Fruit fly (Drosophila melanogaster): Measurements from ENCODE around the gene bdwf.

The bdwf gene

dm6 chr3R:17053415-17054177, 10.7 kb upstream of the bdwf start, which contains the start of gene Dad (continued):
- no peak for TF ChIP-seq CG11696 (GFP tag; IDR thresholded peaks at IDR 0.05)
- no peak for TF ChIP-seq hkb (optimal IDR thresholded peaks at IDR 0.05)
- peak; percentile 29; the same call in 1 of the 2 replicates for TF ChIP-seq hkb (GFP tag; IDR thresholded peaks at IDR 0.05)
- no peak for TF ChIP-seq dan (GFP tag; IDR thresholded peaks at IDR 0.05)
- no peak for TF ChIP-seq lov (optimal IDR thresholded peaks at IDR 0.05)
- TF ChIP-seq lov (GFP tag; IDR thresholded peaks at IDR 0.05): no peak
- no peak; the same call in 1 of the 2 replicates for TF ChIP-seq ato (GFP tag; IDR thresholded peaks at IDR 0.05; ENCODE audit: partially characterized antibody)
- no peak for TF ChIP-seq cwo (GFP tag; optimal IDR thresholded peaks at IDR 0.05)
- TF ChIP-seq Bteb2 (GFP tag; optimal IDR thresholded peaks at IDR 0.05): no peak
- no peak for TF ChIP-seq CG6654 (GFP tag; optimal IDR thresholded peaks at IDR 0.05)
- peak; percentile 94 for TF ChIP-seq Jarid2 (GFP tag; optimal IDR thresholded peaks at IDR 0.05)
- no peak for TF ChIP-seq CG9437 (GFP tag; optimal IDR thresholded peaks at IDR 0.05)
- 0 out of 2 replicates have a peak, but pooled peaks have one; percentile 8 for TF ChIP-seq HLH3B (GFP tag; IDR thresholded peaks at IDR 0.05)
- TF ChIP-seq Dref (GFP tag; IDR thresholded peaks at IDR 0.05): no peak
- TF ChIP-seq tx (GFP tag; optimal IDR thresholded peaks at IDR 0.05): no peak
- no peak for TF ChIP-seq CG30431 (GFP tag; optimal IDR thresholded peaks at IDR 0.05)
- peak in 1 of 3 experiments; percentile 52 for TF ChIP-seq Stat92E (GFP tag; optimal IDR thresholded peaks at IDR 0.05)
- TF ChIP-seq CG1024 (GFP tag; IDR thresholded peaks at IDR 0.05): no peak
- TF ChIP-seq Fer3 (tag; optimal IDR thresholded peaks at IDR 0.05): no peak
- TF ChIP-seq CG12769 (tag; optimal IDR thresholded peaks at IDR 0.05): peak; percentile 51
- no peak for TF ChIP-seq Usf (GFP tag; optimal IDR thresholded peaks at IDR 0.05)
- no peak for TF ChIP-seq CG15696 (tag; optimal IDR thresholded peaks at IDR 0.05)
- TF ChIP-seq Kr (GFP tag; optimal IDR thresholded peaks at IDR 0.05): no peak
- TF ChIP-seq CG13287 (GFP tag; IDR thresholded peaks at IDR 0.05; ENCODE audit: partially characterized antibody): peak; percentile 25; the same call in 1 of the 2 replicates
- TF ChIP-seq CG12391 (tag; optimal IDR thresholded peaks at IDR 0.05): no peak
- TF ChIP-seq ems (GFP tag; optimal IDR thresholded peaks at IDR 0.05): no peak
- TF ChIP-seq Side (GFP tag; optimal IDR thresholded peaks at IDR 0.05): peak; percentile 11
- TF ChIP-seq crol (GFP tag; IDR thresholded peaks at IDR 0.05): no peak; the same call in 1 of the 2 replicates
- TF ChIP-seq unpg (GFP tag; optimal IDR thresholded peaks at IDR 0.05): peak; percentile 32
- TF ChIP-seq zen2 (GFP tag; IDR thresholded peaks at IDR 0.05; ENCODE audit: partially characterized antibody): peak; percentile 42; the same call in 1 of the 3 replicates
- TF ChIP-seq peb (GFP tag; IDR thresholded peaks at IDR 0.05): no peak
- peak; percentile 69 for TF ChIP-seq nom (GFP tag; optimal IDR thresholded peaks at IDR 0.05)
- TF ChIP-seq CG31365 (tag; optimal IDR thresholded peaks at IDR 0.05): peak; percentile 36
- no peak; the same call in 1 of the 2 replicates for TF ChIP-seq ranshi (GFP tag; IDR thresholded peaks at IDR 0.05)
- peak; percentile 3 for TF ChIP-seq mirr (GFP tag; optimal IDR thresholded peaks at IDR 0.05)
- TF ChIP-seq CG6272 (GFP tag; IDR thresholded peaks at IDR 0.05): no peak
- TF ChIP-seq CG6765 (GFP tag; optimal IDR thresholded peaks at IDR 0.05): peak; percentile 45
- no peak for TF ChIP-seq z (GFP tag; IDR thresholded peaks at IDR 0.05)
- TF ChIP-seq ash1 (GFP tag; optimal IDR thresholded peaks at IDR 0.05): peak; percentile 82
- TF ChIP-seq phol (tag; optimal IDR thresholded peaks at IDR 0.05): no peak
- TF ChIP-seq CG31224 (GFP tag; IDR thresholded peaks at IDR 0.05): no peak
- TF ChIP-seq CG14050 (GFP tag; IDR thresholded peaks at IDR 0.05): no peak
- TF ChIP-seq HmgD (GFP tag; optimal IDR thresholded peaks at IDR 0.05): no peak
- TF ChIP-seq CG17359 (tag; optimal IDR thresholded peaks at IDR 0.05): peak; percentile 20
- TF ChIP-seq zen (tag; optimal IDR thresholded peaks at IDR 0.05): no peak
- no peak; the same call in 1 of the 2 replicates for TF ChIP-seq CG4360 (GFP tag; IDR thresholded peaks at IDR 0.05)
- TF ChIP-seq Mad (GFP tag; optimal IDR thresholded peaks at IDR 0.05): peak; percentile 3
- no peak for TF ChIP-seq Sox102F (GFP tag; optimal IDR thresholded peaks at IDR 0.05)
- TF ChIP-seq CG12744 (GFP tag; optimal IDR thresholded peaks at IDR 0.05): no peak
